Worm (Caenorhabditis elegans) whole organism, L4/young adult: ENCODE measurements around the gene F49H12.2.

Experiments
- W03F9.2 ChIP-seq: fragments of 150-350 bp; optimal IDR thresholded peaks from 2 replicates; lab custom pipeline; 2014; ENCODE audit warnings: missing biosample characterization, missing genetic modification characterization
- him-1 ChIP-seq: sonication (generic microtip); optimal IDR thresholded peaks from 2 replicates; lab custom pipeline; 2016; ENCODE audit warnings: missing genotype, missing genetic modification reagents, missing genetic modification characterization, missing compliant biosample characterization

- TF ChIP-seq W03F9.2 (tag; lab: Kevin White, UChicago) = no peak
- no peak for TF ChIP-seq him-1 (tag; lab: Kevin White, UChicago)
Observed at ce11 chrX:2041448-2042138, 43.5 kb upstream of the F49H12.2 start.
